Fruit fly (Drosophila melanogaster) whole organism, embryonic: ENCODE data around the gene CG45544.

Experiments used
- ATbp ChIP-seq: fragments of 200-800 bp; sonication (Bioruptor generic); optimal IDR thresholded peaks from 2 replicates; lab custom pipeline; 2017; ENCODE audit warnings: missing biosample characterization, mild to moderate bottlenecking, missing genetic modification characterization, missing genetic modification reagents
- Abd-B ChIP-seq: fragments of 200-800 bp; sonication (Bioruptor generic); optimal IDR thresholded peaks from 2 replicates; lab custom pipeline; 2018; ENCODE audit warnings: missing biosample characterization, mild to moderate bottlenecking, missing genetic modification characterization, moderate library complexity
- Atf3 ChIP-seq: fragments of 200-800 bp; sonication (Bioruptor generic); optimal IDR thresholded peaks from 3 replicates; lab custom pipeline; 2016; ENCODE audit warnings: missing biosample characterization, missing genetic modification characterization
- Awh ChIP-seq: fragments of 200-800 bp; sonication (Bioruptor generic); IDR thresholded peaks from 2 replicates; pipeline ENCODE4, ENCODE4 v1.3.6; 2022; ENCODE audit warnings: missing biosample characterization, missing genetic modification characterization
- Blimp-1 ChIP-seq: fragments of 200-800 bp; sonication (Bioruptor generic); optimal IDR thresholded peaks from 3 replicates; lab custom pipeline; 2018; ENCODE audit warnings: missing biosample characterization, missing genetic modification characterization, mild to moderate bottlenecking, moderate library complexity, missing genetic modification reagents
- CG10267 ChIP-seq: fragments of 200-800 bp; sonication (Bioruptor generic); optimal IDR thresholded peaks from 2 replicates; lab custom pipeline; 2018; ENCODE audit warnings: missing biosample characterization, mild to moderate bottlenecking, missing genetic modification characterization, moderate library complexity
- CG10431 ChIP-seq: fragments of 200-800 bp; sonication (Bioruptor generic); optimal IDR thresholded peaks from 3 replicates; lab custom pipeline; 2018; ENCODE audit warnings: missing biosample characterization, mild to moderate bottlenecking, missing genetic modification characterization
- CG12942 ChIP-seq: fragments of 200-800 bp; sonication (Bioruptor generic); optimal IDR thresholded peaks from 3 replicates; lab custom pipeline; 2016; ENCODE audit warnings: missing biosample characterization, missing genetic modification characterization
- CG14667 ChIP-seq: fragments of 200-800 bp; sonication (Bioruptor generic); IDR thresholded peaks from 2 replicates; pipeline ENCODE4 v1.3.6; 2022; ENCODE audit warnings: missing biosample characterization, missing genetic modification characterization
- CG15696 ChIP-seq: fragments of 200-800 bp; sonication (Bioruptor generic); optimal IDR thresholded peaks from 2 replicates; lab custom pipeline; 2019; ENCODE audit warnings: missing biosample characterization, mild to moderate bottlenecking, missing genetic modification characterization, moderate library complexity
- CG1647 ChIP-seq: fragments of 200-800 bp; sonication (Bioruptor generic); optimal IDR thresholded peaks from 3 replicates; lab custom pipeline; 2016; ENCODE audit warnings: missing biosample characterization, missing genetic modification characterization
- CG18599 ChIP-seq: fragments of 200-800 bp; sonication (Bioruptor generic); optimal IDR thresholded peaks from 3 replicates; lab custom pipeline; 2017; ENCODE audit warnings: missing biosample characterization, missing genetic modification characterization, mild to moderate bottlenecking, moderate library complexity, missing genetic modification reagents
- CG18619 ChIP-seq: fragments of 200-800 bp; sonication (Bioruptor generic); optimal IDR thresholded peaks from 3 replicates; lab custom pipeline; 2017; ENCODE audit warnings: missing biosample characterization, mild to moderate bottlenecking, missing genetic modification characterization
- CG4282 ChIP-seq: fragments of 200-800 bp; sonication (Bioruptor generic); optimal IDR thresholded peaks from 2 replicates; lab custom pipeline; 2016; ENCODE audit warnings: missing biosample characterization, missing genetic modification characterization
- CG4424 ChIP-seq: fragments of 200-800 bp; sonication (Bioruptor generic); optimal IDR thresholded peaks from 3 replicates; lab custom pipeline; 2016; ENCODE audit warnings: missing biosample characterization, missing genetic modification characterization
- CG6654 ChIP-seq: fragments of 200-800 bp; sonication (Bioruptor generic); optimal IDR thresholded peaks from 2 replicates; lab custom pipeline; 2017; ENCODE audit warnings: missing biosample characterization, mild to moderate bottlenecking, missing genetic modification characterization
- CG8089 ChIP-seq: fragments of 200-800 bp; sonication (Bioruptor generic); optimal IDR thresholded peaks from 3 replicates; lab custom pipeline; 2016; ENCODE audit warnings: missing biosample characterization, missing genetic modification characterization
- CG8290 ChIP-seq, 3 experiments: fragments of 200-800 bp; sonication (Bioruptor generic); optimal IDR thresholded peaks; 2 replicates each; lab custom pipeline; 2016 to 2019; ENCODE audit warnings: missing biosample characterization in 3 of 3, missing genetic modification characterization in 3 of 3, mild to moderate bottlenecking in 2 of 3, moderate library complexity in 1 of 3
- CG8388 ChIP-seq: fragments of 200-800 bp; sonication (Bioruptor generic); optimal IDR thresholded peaks from 2 replicates; lab custom pipeline; 2019; ENCODE audit warnings: missing biosample characterization, mild to moderate bottlenecking, missing genetic modification characterization, moderate library complexity
- CG9437 ChIP-seq: fragments of 200-800 bp; sonication (Bioruptor generic); optimal IDR thresholded peaks from 2 replicates; lab custom pipeline; 2018; ENCODE audit warnings: missing biosample characterization, mild to moderate bottlenecking, missing genetic modification characterization
- CG9876 ChIP-seq: fragments of 200-800 bp; sonication (Bioruptor generic); optimal IDR thresholded peaks from 2 replicates; lab custom pipeline; 2016; ENCODE audit warnings: missing biosample characterization, missing genetic modification characterization
- Deaf1 ChIP-seq: fragments of 200-800 bp; optimal IDR thresholded peaks from 3 replicates; lab custom pipeline; 2019; ENCODE audit warnings: missing biosample characterization, mild to moderate bottlenecking, missing genetic modification characterization, moderate library complexity
- Dip3 ChIP-seq: fragments of 200-800 bp; sonication (Bioruptor generic); optimal IDR thresholded peaks from 3 replicates; lab custom pipeline; 2016; ENCODE audit warnings: missing biosample characterization, missing genetic modification characterization
- Dref ChIP-seq: fragments of 200-800 bp; sonication (Bioruptor generic); IDR thresholded peaks from 2 replicates; pipeline ENCODE4 v1.3.6; 2022; ENCODE audit warnings: missing biosample characterization, missing genetic modification characterization
- Fer1 ChIP-seq: fragments of 200-800 bp; sonication (Bioruptor generic); optimal IDR thresholded peaks from 2 replicates; lab custom pipeline; 2017; ENCODE audit warnings: missing biosample characterization, mild to moderate bottlenecking, missing genetic modification characterization
- H15 ChIP-seq: fragments of 200-800 bp; sonication (Bioruptor generic); IDR thresholded peaks from 3 replicates; pipeline ENCODE4 v1.3.6; 2022; ENCODE audit warnings: missing biosample characterization, missing genetic modification characterization
- HmgZ ChIP-seq: fragments of 200-800 bp; sonication (Bioruptor generic); optimal IDR thresholded peaks from 2 replicates; lab custom pipeline; 2018; ENCODE audit warnings: missing biosample characterization, mild to moderate bottlenecking, missing genetic modification characterization
- NFAT ChIP-seq: fragments of 200-800 bp; sonication (Bioruptor generic); IDR thresholded peaks from 2 replicates; pipeline ENCODE4 v1.3.6; 2022; ENCODE audit warnings: missing biosample characterization, missing genetic modification characterization
- Nf-YC ChIP-seq: fragments of 200-800 bp; optimal IDR thresholded peaks from 3 replicates; lab custom pipeline; 2019; ENCODE audit warnings: missing biosample characterization, mild to moderate bottlenecking, missing genetic modification characterization, moderate library complexity
- Rfx ChIP-seq: fragments of 200-800 bp; sonication (Bioruptor generic); IDR thresholded peaks from 2 replicates; pipeline ENCODE4 v1.3.6; 2022; ENCODE audit warnings: missing biosample characterization, missing genetic modification characterization
- Ssrp ChIP-seq: fragments of 200-800 bp; sonication (Bioruptor generic); optimal IDR thresholded peaks from 2 replicates; lab custom pipeline; 2018; ENCODE audit warnings: missing biosample characterization, mild to moderate bottlenecking, missing genetic modification characterization, moderate library complexity
- Tbp ChIP-seq: fragments of >200 bp; optimal IDR thresholded peaks from 2 replicates; lab custom pipeline; 2018; ENCODE audit warnings: missing biosample characterization, missing genetic modification characterization
- Xrp1 ChIP-seq: fragments of 200-800 bp; sonication (Bioruptor generic); IDR thresholded peaks from 2 replicates; pipeline ENCODE4 v1.3.6; 2022; ENCODE audit warnings: missing biosample characterization, missing genetic modification characterization
- abd-A ChIP-seq: fragments of 200-800 bp; sonication (Bioruptor generic); optimal IDR thresholded peaks from 3 replicates; lab custom pipeline; 2019; ENCODE audit warnings: missing biosample characterization, mild to moderate bottlenecking, missing genetic modification characterization, moderate library complexity
- bab2 ChIP-seq: fragments of 200-800 bp; sonication (Bioruptor generic); optimal IDR thresholded peaks from 2 replicates; lab custom pipeline; 2016; ENCODE audit warnings: missing biosample characterization, missing genetic modification characterization
- dimm ChIP-seq: fragments of 200-800 bp; sonication (Bioruptor generic); IDR thresholded peaks from 2 replicates; pipeline ENCODE4 v1.3.6; 2022; ENCODE audit warnings: missing biosample characterization, missing genetic modification characterization
- emc ChIP-seq: fragments of 200-800 bp; sonication (Bioruptor generic); optimal IDR thresholded peaks from 2 replicates; lab custom pipeline; 2016; ENCODE audit warnings: missing biosample characterization, missing genetic modification characterization
- esg ChIP-seq: fragments of 200-800 bp; sonication (Bioruptor generic); conservative IDR thresholded peaks from 2 replicates; pipeline ENCODE4 v1.3.6; 2022; ENCODE audit warnings: missing biosample characterization, missing genetic modification characterization
- fd64A ChIP-seq: fragments of 200-800 bp; sonication (Bioruptor generic); optimal IDR thresholded peaks from 3 replicates; lab custom pipeline; 2018; ENCODE audit warnings: missing biosample characterization, mild to moderate bottlenecking, missing genetic modification characterization
- gro ChIP-seq: fragments of 200-800 bp; sonication (Bioruptor generic); optimal IDR thresholded peaks from 2 replicates; lab custom pipeline; 2016; ENCODE audit warnings: missing biosample characterization, missing genetic modification characterization
- hkb ChIP-seq, 2 experiments: fragments of 200-800 bp in 1 of 2; fragments of >200 bp in 1 of 2; sonication (Bioruptor generic) in 1 of 2; IDR thresholded peaks in 1 of 2; optimal IDR thresholded peaks in 1 of 2; 2 replicates each; pipeline versions ENCODE4 v1.3.6 to Lab custom; 2017 to 2022; ENCODE audit warnings: missing biosample characterization in 1 of 2, missing genetic modification characterization in 1 of 2
- mam ChIP-seq: fragments of 200-800 bp; sonication (Bioruptor generic); optimal IDR thresholded peaks from 3 replicates; lab custom pipeline; 2016; ENCODE audit warnings: missing biosample characterization, missing genetic modification characterization
- pros ChIP-seq: fragments of 200-800 bp; sonication (Bioruptor generic); optimal IDR thresholded peaks from 3 replicates; lab custom pipeline; 2019; ENCODE audit warnings: missing biosample characterization, mild to moderate bottlenecking, missing genetic modification characterization, moderate library complexity
- seq ChIP-seq: fragments of 200-800 bp; sonication (Bioruptor generic); IDR thresholded peaks from 2 replicates; pipeline ENCODE4 v1.3.6; 2022; ENCODE audit warnings: missing biosample characterization, missing genetic modification characterization
- stc ChIP-seq: fragments of 200-800 bp; sonication (Bioruptor generic); IDR thresholded peaks from 2 replicates; pipeline ENCODE4 v1.3.6; 2022; ENCODE audit warnings: missing biosample characterization, missing genetic modification characterization
- tap ChIP-seq: fragments of 200-800 bp; optimal IDR thresholded peaks from 3 replicates; lab custom pipeline; 2019; ENCODE audit warnings: missing biosample characterization, mild to moderate bottlenecking, missing genetic modification characterization, moderate library complexity
- tna ChIP-seq: fragments of 200-800 bp; sonication (Bioruptor generic); IDR thresholded peaks from 2 replicates; pipeline ENCODE4 v1.3.6; 2022; ENCODE audit warnings: missing biosample characterization, missing genetic modification characterization; ENCODE audit not compliant: partially characterized antibody
- twi ChIP-seq: fragments of 200-800 bp; optimal IDR thresholded peaks from 2 replicates; lab custom pipeline; 2019; ENCODE audit warnings: missing biosample characterization, mild to moderate bottlenecking, missing genetic modification characterization, moderate library complexity
- unpg ChIP-seq: fragments of 200-800 bp; sonication (Bioruptor generic); optimal IDR thresholded peaks from 3 replicates; lab custom pipeline; 2018; ENCODE audit warnings: missing biosample characterization, mild to moderate bottlenecking, missing genetic modification characterization, moderate library complexity
- zf30C ChIP-seq: fragments of 200-800 bp; sonication (Bioruptor generic); optimal IDR thresholded peaks from 3 replicates; lab custom pipeline; 2018; ENCODE audit warnings: missing biosample characterization, mild to moderate bottlenecking, missing genetic modification characterization

CG45544 gene

DNA sequence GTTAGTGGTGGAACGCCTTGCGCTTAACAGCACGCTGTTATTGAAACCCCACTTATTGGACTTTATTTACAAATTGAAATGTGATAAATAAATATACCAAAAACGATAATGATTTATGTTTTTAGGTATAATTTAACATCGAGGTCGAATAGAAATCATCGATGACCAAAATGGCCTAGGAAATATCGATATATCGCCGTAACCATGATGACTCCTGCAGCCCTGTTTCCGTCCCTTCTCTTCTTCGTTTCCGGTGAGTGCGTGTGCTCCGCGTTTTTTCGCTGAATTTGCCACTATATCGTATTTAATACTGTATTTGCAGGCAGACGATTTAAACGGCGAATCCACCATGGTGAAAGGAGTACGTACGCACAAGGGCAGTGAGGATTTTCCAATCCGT is 36.3 kb upstream of the CG45544 start, which contains the start of gene eEF1gamma (continued):
- TF ChIP-seq CG4282 (GFP tag; lab: Kevin White, UChicago): peak; percentile 82
- peak; percentile 98 for TF ChIP-seq CG18619 (GFP tag; lab: Kevin White, UChicago)
- peak; percentile 97 for TF ChIP-seq Fer1 (GFP tag; lab: Kevin White, UChicago)
- TF ChIP-seq CG4424 (GFP tag; lab: Kevin White, UChicago): peak; percentile 94
- peak; percentile 83 for TF ChIP-seq CG14667
- TF ChIP-seq zf30C (GFP tag; lab: Kevin White, UChicago): peak; percentile 49
- TF ChIP-seq bab2: peak; percentile 85
- peak; percentile 96 for TF ChIP-seq CG9876 (GFP tag; lab: Kevin White, UChicago)
- peak; percentile 81 for TF ChIP-seq Nf-YC
- peak; percentile 94 for TF ChIP-seq stc (GFP tag; lab: Robert Waterston, UW)
- TF ChIP-seq CG8290 (GFP tag; optimal IDR thresholded peaks at IDR 0.05; lab: Kevin White, UChicago): peak; percentile 97
- TF ChIP-seq CG8290 (tag; optimal IDR thresholded peaks at IDR 0.05; lab: Kevin White, UChicago): peak; percentile 97
- TF ChIP-seq Deaf1: peak; percentile 70
- TF ChIP-seq CG8089 (GFP tag; lab: Kevin White, UChicago): peak; percentile 97
- TF ChIP-seq emc (GFP tag; lab: Kevin White, UChicago): peak; percentile 94
- peak; percentile 61; the same call in 1 of the 2 replicates for TF ChIP-seq esg (GFP tag; lab: Robert Waterston, UW)
- peak; percentile 95 for TF ChIP-seq HmgZ (tag; lab: Kevin White, UChicago)
- TF ChIP-seq CG9437: peak; percentile 92
- peak; percentile 96 for TF ChIP-seq H15 (GFP tag; lab: Robert Waterston, UW)
- TF ChIP-seq CG6654 (GFP tag; lab: Kevin White, UChicago): peak; percentile 87
- TF ChIP-seq twi (tag; lab: Kevin White, UChicago): peak; percentile 81
- peak; percentile 94 for TF ChIP-seq unpg (GFP tag; lab: Kevin White, UChicago)
- TF ChIP-seq Abd-B (GFP tag; lab: Kevin White, UChicago): peak; percentile 57
- TF ChIP-seq pros (GFP tag; lab: Kevin White, UChicago): peak; percentile 50
- peak; percentile 71 for TF ChIP-seq Blimp-1 (GFP tag; lab: Kevin White, UChicago)
- no peak for TF ChIP-seq Tbp
- TF ChIP-seq mam: peak; percentile 88
- peak; percentile 97 for TF ChIP-seq fd64A (GFP tag; lab: Kevin White, UChicago)
- TF ChIP-seq tap (tag; lab: Kevin White, UChicago): peak; percentile 79
- peak; percentile 92 for TF ChIP-seq seq (GFP tag; lab: Robert Waterston, UW)
- peak; percentile 87 for TF ChIP-seq dimm
- TF ChIP-seq tna (GFP tag; lab: Robert Waterston, UW): peak; percentile 92
- peak; percentile 98 for TF ChIP-seq Rfx (GFP tag; lab: Robert Waterston, UW)
- peak; percentile 67 for TF ChIP-seq Xrp1
- TF ChIP-seq abd-A: no peak
- TF ChIP-seq Dref (GFP tag; lab: Robert Waterston, UW): peak; percentile 88
- TF ChIP-seq Awh (GFP tag; lab: Robert Waterston, UW): peak; percentile 96
- peak; percentile 96 for TF ChIP-seq ATbp (GFP tag; lab: Kevin White, UChicago)
- no peak for TF ChIP-seq hkb (optimal IDR thresholded peaks at IDR 0.05; lab: Kevin White, UChicago)
- peak; percentile 95 for TF ChIP-seq hkb (GFP tag; IDR thresholded peaks at IDR 0.05; lab: Robert Waterston, UW)
- TF ChIP-seq NFAT (GFP tag; lab: Robert Waterston, UW): peak; percentile 97
- peak; percentile 96 for TF ChIP-seq gro (GFP tag; lab: Kevin White, UChicago)
- TF ChIP-seq Ssrp (tag; lab: Kevin White, UChicago): peak; percentile 81
- peak; percentile 95 for TF ChIP-seq CG18599 (GFP tag; lab: Kevin White, UChicago)
- TF ChIP-seq CG15696 (tag; lab: Kevin White, UChicago): peak; percentile 77
- peak; percentile 90 for TF ChIP-seq CG8388 (GFP tag; lab: Kevin White, UChicago)
- TF ChIP-seq Atf3 (GFP tag; lab: Kevin White, UChicago): peak; percentile 91
- peak; percentile 88 for TF ChIP-seq Dip3 (GFP tag; lab: Kevin White, UChicago)
- peak; percentile 95 for TF ChIP-seq CG10431 (GFP tag; lab: Kevin White, UChicago)
- TF ChIP-seq CG1647 (GFP tag; lab: Kevin White, UChicago): peak; percentile 87
- peak; percentile 94 for TF ChIP-seq CG10267 (tag; lab: Kevin White, UChicago)
- peak; percentile 86 for TF ChIP-seq CG12942 (GFP tag; lab: Kevin White, UChicago)
